Worm (Caenorhabditis elegans): ENCODE measurements around the gene dpy-26.

DNA sequence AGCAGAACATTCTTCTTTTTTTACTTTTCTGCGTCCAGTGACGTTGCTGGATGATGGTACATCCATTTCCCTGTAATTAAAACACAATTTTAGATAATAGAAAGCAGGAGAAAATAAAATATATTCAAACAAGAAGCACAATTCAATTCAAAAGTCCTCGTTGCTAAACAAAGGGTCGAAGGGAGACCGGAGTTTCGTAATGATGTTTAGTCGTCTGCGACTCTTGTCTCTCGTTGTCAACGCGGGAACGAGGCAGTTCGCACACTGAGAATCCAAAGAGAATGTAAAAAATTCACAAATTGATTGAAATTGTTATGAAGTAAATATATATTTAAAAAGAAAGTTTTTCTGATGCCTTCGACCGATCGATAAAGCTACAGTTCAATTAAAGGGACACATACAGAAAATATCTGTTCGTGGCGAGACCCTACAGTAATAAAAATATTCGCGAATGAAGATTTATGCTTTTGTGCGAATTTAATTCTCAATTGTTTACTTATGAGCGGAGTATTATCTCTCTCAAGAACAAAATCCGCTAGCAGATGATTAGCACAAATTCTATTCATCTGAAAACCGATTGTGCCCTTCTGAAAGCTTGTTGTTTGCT lies at the start of gene dpy-26:
- TF ChIP-seq elt-2 (tag; optimal IDR thresholded peaks at IDR 0.05) (no peak), ama-1 (optimal IDR thresholded peaks at IDR 0.05) (no peak), lin-11 (tag; optimal IDR thresholded peaks at IDR 0.05) (no peak), unc-3 (GFP tag; conservative IDR thresholded peaks at IDR 0.05) (no peak), unc-3 (tag; optimal IDR thresholded peaks at IDR 0.05) (no peak), ceh-34 (tag; optimal IDR thresholded peaks at IDR 0.05) (no peak)
